Worm (Caenorhabditis elegans): ENCODE measurements around the gene sdz-9.

The sdz-9 gene

DNA sequence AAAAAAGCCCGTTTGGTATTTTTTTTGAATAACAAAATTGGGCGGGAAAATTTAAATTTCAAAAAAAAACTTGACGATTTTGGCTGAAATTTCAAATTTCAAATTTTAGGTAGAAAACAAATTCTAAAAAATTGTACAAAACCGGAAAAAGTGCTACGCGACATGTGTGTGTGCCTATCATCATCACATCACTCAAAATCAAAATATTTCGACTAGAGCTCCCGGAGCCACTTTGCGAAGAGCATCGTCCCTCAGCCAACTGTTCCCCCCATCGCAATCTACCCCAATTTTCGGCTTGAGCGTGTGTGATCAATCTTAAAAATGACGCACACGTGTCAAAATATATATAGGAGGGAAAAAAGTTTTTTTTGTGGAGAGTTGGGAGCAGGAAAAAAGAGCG, 46.7 kb downstream of the sdz-9 start:
- TF ChIP-seq unc-62 (GFP tag; optimal IDR thresholded peaks at IDR 0.05) = no peak

DNA sequence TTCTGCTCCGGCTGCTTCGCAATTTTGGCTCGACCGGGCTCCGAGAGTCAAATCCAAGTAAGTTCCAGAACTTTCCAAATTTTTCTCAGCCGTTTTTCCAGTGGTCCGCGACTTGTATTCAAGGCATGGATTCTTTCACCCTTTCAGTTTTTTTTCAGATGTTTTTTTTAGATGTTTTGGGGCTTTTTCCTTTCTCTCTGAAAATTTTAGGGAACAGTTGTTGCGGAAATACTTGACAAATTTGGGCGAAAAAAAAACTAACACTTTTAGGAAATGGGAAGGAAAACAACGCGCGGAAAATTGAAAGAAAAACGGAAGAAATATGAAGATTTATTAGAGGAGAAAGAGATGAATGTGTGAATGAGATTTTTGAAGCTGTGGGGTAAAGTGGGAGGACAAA, 47.9 kb downstream of the sdz-9 start, which contains the start of the genes T05A8.11 and nep-2:
TSS of gene T05A8.11 (minus strand) at position 101 of the 400 bp plus-strand sequence.
TSS of gene nep-2 (minus strand) at position 192 of the 400 bp plus-strand sequence.
- TF ChIP-seq unc-62 (GFP tag; optimal IDR thresholded peaks at IDR 0.05) = no peak
